Worm (Caenorhabditis elegans) whole organism, L4 larva: ENCODE measurements around the gene F42F12.4.

Experiments
- D1046.2 ChIP-seq: fragments of 200-800 bp; sonication (Bioruptor generic); IDR thresholded peaks from 2 replicates; pipeline ENCODE4 v1.3.6; 2022; ENCODE audit warnings: missing genetic modification characterization, missing compliant biosample characterization
- F26F4.8 ChIP-seq: fragments of 200-800 bp; sonication (Bioruptor generic); conservative IDR thresholded peaks from 2 replicates; pipeline ENCODE4 v1.3.6; 2022; ENCODE audit warnings: missing genetic modification characterization, missing compliant biosample characterization
- F37D6.2 ChIP-seq: sonication (generic microtip); optimal IDR thresholded peaks from 2 replicates; lab custom pipeline; 2016; ENCODE audit warnings: mild to moderate bottlenecking, missing genetic modification characterization, missing compliant biosample characterization
- R02D3.7 ChIP-seq: fragments of 150-350 bp; sonication (generic microtip); optimal IDR thresholded peaks from 3 replicates; lab custom pipeline; 2014; ENCODE audit warnings: missing biosample characterization, missing genetic modification characterization
- Y5F2A.4 ChIP-seq: fragments of 200-800 bp; sonication (Bioruptor generic); optimal IDR thresholded peaks from 2 replicates; lab custom pipeline; 2018; ENCODE audit warnings: mild to moderate bottlenecking, missing genetic modification characterization, missing compliant biosample characterization
- Y75B8A.6 ChIP-seq: fragments of 200-800 bp; sonication (Bioruptor generic); IDR thresholded peaks from 2 replicates; pipeline ENCODE4 v1.3.6; 2022; ENCODE audit warnings: missing genetic modification reagents, missing genetic modification characterization, missing compliant biosample characterization
- ZK337.2 ChIP-seq: fragments of 200-800 bp; sonication (Bioruptor generic); IDR thresholded peaks from 2 replicates; pipeline ENCODE4 v1.3.6; 2022; ENCODE audit warnings: missing genetic modification reagents, missing genetic modification characterization, missing compliant biosample characterization
- aha-1 ChIP-seq: fragments of 150-350 bp; peaks from one replicate; lab custom pipeline; 2014; ENCODE audit warnings: missing biosample characterization, missing genetic modification characterization
- ama-1 ChIP-seq: fragments of 150-350 bp; optimal IDR thresholded peaks from 2 replicates; lab custom pipeline; 2014; ENCODE audit warnings: inconsistent platforms, mixed read lengths
- arid-1 ChIP-seq: fragments of 200-800 bp; sonication (Bioruptor generic); conservative IDR thresholded peaks from 2 replicates; pipeline ENCODE4 v1.3.6; 2022; ENCODE audit warnings: missing genetic modification reagents, missing genetic modification characterization, missing compliant biosample characterization
- attf-4 ChIP-seq: sonication (generic microtip); optimal IDR thresholded peaks from 3 replicates; lab custom pipeline; 2017; ENCODE audit warnings: missing biosample characterization, missing genetic modification characterization
- ceh-28 ChIP-seq: fragments of 150-350 bp; optimal IDR thresholded peaks from 2 replicates; lab custom pipeline; 2014; ENCODE audit warnings: missing biosample characterization, missing genetic modification reagents, missing genetic modification characterization
- ceh-44 ChIP-seq: fragments of 200-800 bp; sonication (Bioruptor generic); IDR thresholded peaks from 2 replicates; pipeline ENCODE4 v1.3.6; 2022; ENCODE audit warnings: missing genetic modification reagents, missing genetic modification characterization, missing compliant biosample characterization
- daf-19 ChIP-seq: fragments of 200-800 bp; sonication (Bioruptor generic); conservative IDR thresholded peaks from 2 replicates; pipeline ENCODE4 v1.3.6; 2022; ENCODE audit warnings: missing genetic modification characterization, missing compliant biosample characterization
- dmd-9 ChIP-seq: fragments of 200-800 bp; sonication (Bioruptor generic); IDR thresholded peaks from 2 replicates; pipeline ENCODE4 v1.3.6; 2022; ENCODE audit warnings: missing genetic modification reagents, missing genetic modification characterization, missing compliant biosample characterization
- dpl-1 ChIP-seq: fragments of 150-350 bp; optimal IDR thresholded peaks from 2 replicates; lab custom pipeline; 2014; ENCODE audit warnings: missing biosample characterization, missing genetic modification reagents, missing genetic modification characterization
- duxl-1 ChIP-seq: sonication (generic microtip); optimal IDR thresholded peaks from 2 replicates; lab custom pipeline; 2016; ENCODE audit warnings: mild to moderate bottlenecking, missing genetic modification characterization, moderate library complexity, missing compliant biosample characterization; ENCODE audit not compliant: poor library complexity
- fos-1 ChIP-seq: fragments of 150-350 bp; optimal IDR thresholded peaks from 2 replicates; lab custom pipeline; 2014; ENCODE audit warnings: missing biosample characterization, missing genetic modification characterization
- gei-8 ChIP-seq: fragments of 200-800 bp; sonication (Bioruptor generic); optimal IDR thresholded peaks from 2 replicates; lab custom pipeline; 2018; ENCODE audit warnings: mild to moderate bottlenecking, missing genetic modification characterization, missing compliant biosample characterization
- hif-1 ChIP-seq, 2 experiments: sonication (generic microtip); optimal IDR thresholded peaks; 2 replicates each; lab custom pipeline; 2016 to 2017; ENCODE audit warnings: missing compliant biosample characterization in 2 of 2, missing genetic modification characterization in 2 of 2, missing genetic modification reagents in 2 of 2, missing genotype in 2 of 2, mild to moderate bottlenecking in 1 of 2
- hmg-1.1 ChIP-seq: fragments of 200-800 bp; sonication (Bioruptor generic); IDR thresholded peaks from 2 replicates; pipeline ENCODE4 v1.3.6; 2022; ENCODE audit warnings: missing genetic modification reagents, missing genetic modification characterization, missing compliant biosample characterization
- jun-1 ChIP-seq: fragments of 150-350 bp; optimal IDR thresholded peaks from 2 replicates; lab custom pipeline; 2014; ENCODE audit warnings: missing biosample characterization, missing genetic modification reagents, missing genetic modification characterization
- lin-29 ChIP-seq: fragments of 200-800 bp; sonication (Bioruptor generic); IDR thresholded peaks from 2 replicates; pipeline ENCODE4 v1.3.6; 2022; ENCODE audit warnings: missing genetic modification reagents, missing genetic modification characterization, missing compliant biosample characterization
- lin-38 ChIP-seq: fragments of 200-800 bp; sonication (Bioruptor generic); IDR thresholded peaks from 2 replicates; pipeline ENCODE4 v1.3.6; 2022; ENCODE audit warnings: missing genetic modification reagents, missing genetic modification characterization, missing compliant biosample characterization
- lin-39 ChIP-seq: fragments of 150-350 bp; optimal IDR thresholded peaks from 2 replicates; lab custom pipeline; 2014; ENCODE audit warnings: missing biosample characterization, missing genetic modification reagents, missing genetic modification characterization
- lir-3 ChIP-seq: sonication (generic microtip); optimal IDR thresholded peaks from 2 replicates; lab custom pipeline; 2016; ENCODE audit warnings: mild to moderate bottlenecking, missing genetic modification characterization, missing compliant biosample characterization
- madf-5 ChIP-seq, 2 experiments: fragments of 200-800 bp; sonication (Bioruptor generic); IDR thresholded peaks; 2 replicates each; pipeline ENCODE4 v1.3.6; 2022; ENCODE audit warnings: missing compliant biosample characterization in 2 of 2, missing genetic modification characterization in 2 of 2
- mdl-1 ChIP-seq, 2 experiments: fragments of 150-350 bp in 1 of 2; sonication (generic microtip) in 1 of 2; optimal IDR thresholded peaks; 2 replicates each; lab custom pipeline; 2014 to 2017; ENCODE audit warnings: missing biosample characterization in 2 of 2, missing genetic modification characterization in 2 of 2
- mdt-29 ChIP-seq: fragments of 200-800 bp; sonication (Bioruptor generic); IDR thresholded peaks from 2 replicates; pipeline ENCODE4 v1.3.6; 2022; ENCODE audit warnings: missing genetic modification reagents, missing genetic modification characterization, missing compliant biosample characterization
- mep-1 ChIP-seq: fragments of 150-350 bp; sonication (generic microtip); optimal IDR thresholded peaks from 3 replicates; lab custom pipeline; 2014; ENCODE audit warnings: missing biosample characterization, missing genetic modification characterization
- nhr-10 ChIP-seq: fragments of 150-350 bp; optimal IDR thresholded peaks from 2 replicates; lab custom pipeline; 2014; ENCODE audit warnings: missing biosample characterization, missing genetic modification characterization
- nhr-102 ChIP-seq: sonication (generic microtip); optimal IDR thresholded peaks from 2 replicates; lab custom pipeline; 2016; ENCODE audit warnings: mild to moderate bottlenecking, missing genetic modification characterization, moderate library complexity, missing compliant biosample characterization
- nhr-28 ChIP-seq: fragments of 150-350 bp; optimal IDR thresholded peaks from 2 replicates; lab custom pipeline; 2014; ENCODE audit warnings: missing biosample characterization, missing genetic modification characterization
- nhr-41 ChIP-seq: fragments of 200-800 bp; sonication (Bioruptor generic); IDR thresholded peaks from 2 replicates; pipeline ENCODE4 v1.3.6; 2022; ENCODE audit warnings: missing genetic modification reagents, missing genetic modification characterization, missing compliant biosample characterization
- nhr-42 ChIP-seq: fragments of 200-800 bp; sonication (Bioruptor generic); IDR thresholded peaks from 2 replicates; pipeline ENCODE4 v1.3.6; 2022; ENCODE audit warnings: missing genetic modification characterization, missing compliant biosample characterization
- nhr-48 ChIP-seq: sonication (generic microtip); optimal IDR thresholded peaks from 2 replicates; lab custom pipeline; 2016; ENCODE audit warnings: mild to moderate bottlenecking, missing genetic modification characterization, missing compliant biosample characterization
- nhr-6 ChIP-seq: fragments of 150-350 bp; optimal IDR thresholded peaks from 2 replicates; lab custom pipeline; 2014; ENCODE audit warnings: missing biosample characterization, missing genetic modification characterization
- pha-4 ChIP-seq, 2 experiments: fragments of 150-350 bp in 1 of 2; fragments of 200-800 bp in 1 of 2; sonication (Bioruptor generic) in 1 of 2; IDR thresholded peaks in 1 of 2; optimal IDR thresholded peaks in 1 of 2; 2 replicates each; pipeline versions ENCODE4 v1.3.6 to Lab custom; 2014 to 2022; ENCODE audit warnings: missing genetic modification characterization in 2 of 2, missing genetic modification reagents in 2 of 2, missing biosample characterization in 1 of 2, missing compliant biosample characterization in 1 of 2
- pqm-1 ChIP-seq: sonication (generic microtip); optimal IDR thresholded peaks from 2 replicates; lab custom pipeline; 2017; ENCODE audit warnings: missing biosample characterization, missing genetic modification characterization
- sdz-12 ChIP-seq: fragments of 200-800 bp; sonication (Bioruptor generic); optimal IDR thresholded peaks from 2 replicates; lab custom pipeline; 2018; ENCODE audit warnings: mild to moderate bottlenecking, missing genetic modification characterization, missing compliant biosample characterization
- skn-1 ChIP-seq: fragments of 150-350 bp; optimal IDR thresholded peaks from 2 replicates; lab custom pipeline; 2014; ENCODE audit warnings: missing biosample characterization, missing genetic modification characterization
- snpc-1.2 ChIP-seq: fragments of 200-800 bp; sonication (Bioruptor generic); IDR thresholded peaks from 2 replicates; pipeline ENCODE4 v1.3.6; 2022; ENCODE audit warnings: missing genetic modification reagents, missing genetic modification characterization, missing compliant biosample characterization
- snpc-4 ChIP-seq: fragments of 150-350 bp; optimal IDR thresholded peaks from 2 replicates; lab custom pipeline; 2014; ENCODE audit warnings: missing biosample characterization, missing genetic modification characterization
- spr-3 ChIP-seq: fragments of 200-800 bp; sonication (Bioruptor generic); optimal IDR thresholded peaks from 2 replicates; lab custom pipeline; 2018; ENCODE audit warnings: mild to moderate bottlenecking, missing genetic modification characterization, missing compliant biosample characterization
- unc-130 ChIP-seq: sonication (generic microtip); optimal IDR thresholded peaks from 2 replicates; lab custom pipeline; 2016; ENCODE audit warnings: missing genetic modification reagents, missing genetic modification characterization, missing compliant biosample characterization
- unc-62 ChIP-seq, 3 experiments: fragments of 150-350 bp in 1 of 3; sonication (generic microtip); optimal IDR thresholded peaks in 2 of 3; peaks in 1 of 3; 1 replicate in 1 of 3; 2 replicates in 2 of 3; lab custom pipeline; 2014 to 2017; ENCODE audit warnings: missing biosample characterization in 3 of 3, missing genetic modification characterization in 3 of 3, missing genetic modification reagents in 3 of 3, missing genotype in 1 of 3
- zfp-3 ChIP-seq: fragments of 200-800 bp; sonication (Bioruptor generic); conservative IDR thresholded peaks from 2 replicates; pipeline ENCODE4 v1.3.6; 2022; ENCODE audit warnings: missing genetic modification reagents, missing genetic modification characterization, missing compliant biosample characterization
- zip-2 ChIP-seq: fragments of 150-350 bp; optimal IDR thresholded peaks from 2 replicates; lab custom pipeline; 2014; ENCODE audit warnings: missing biosample characterization, missing genetic modification characterization
- ztf-11 ChIP-seq: fragments of 150-350 bp; optimal IDR thresholded peaks from 2 replicates; lab custom pipeline; 2014; ENCODE audit warnings: missing biosample characterization, missing genetic modification characterization

The F42F12.4 gene

ce11 chrX:12348329-12348728 lies 4.4 kb downstream of the F42F12.4 start, which contains the start of gene F42F12.14:
TSS of gene F42F12.14 (plus strand) at chrX:12348629.
- TF ChIP-seq arid-1 (GFP tag; lab: Robert Waterston, UW) (no peak), D1046.2 (no peak), skn-1 (tag; lab: Kevin White, UChicago) (no peak), nhr-10 (tag; lab: Kevin White, UChicago) (no peak), hif-1 (tag; optimal IDR thresholded peaks at IDR 0.05; lab: Kevin White, UChicago) (no peak), unc-62 (GFP tag; optimal IDR thresholded peaks at IDR 0.05 in 1 of 2; lab: Kevin White, UChicago) (peak in 1 of 2 experiments; percentile 74), unc-62 (tag; optimal IDR thresholded peaks at IDR 0.05; lab: Kevin White, UChicago) (no peak), hmg-1.1 (no peak), mep-1 (no peak)
- TF ChIP-seq, all 104 proteins: peak for 1

- no peak for TF ChIP-seq ceh-28 (tag; lab: Kevin White, UChicago)
- TF ChIP-seq F37D6.2 (tag; lab: Kevin White, UChicago), result no peak
- TF ChIP-seq skn-1 (tag; lab: Kevin White, UChicago), result no peak
- peak; percentile 32 for TF ChIP-seq nhr-6 (tag; lab: Kevin White, UChicago)
- peak; percentile 56 for TF ChIP-seq nhr-28 (tag; lab: Kevin White, UChicago)
- no peak for TF ChIP-seq R02D3.7
- TF ChIP-seq nhr-102 (tag; lab: Kevin White, UChicago), result no peak
- TF ChIP-seq mdl-1 (tag; optimal IDR thresholded peaks at IDR 0.05; lab: Kevin White, UChicago), result no peak
- TF ChIP-seq lin-39 (tag; lab: Kevin White, UChicago), result no peak
- TF ChIP-seq Y5F2A.4 (GFP tag; lab: Kevin White, UChicago), result no peak
- peak; percentile 31 for TF ChIP-seq unc-130 (GFP tag; lab: Kevin White, UChicago)
- TF ChIP-seq jun-1 (tag; lab: Kevin White, UChicago), result no peak
- TF ChIP-seq aha-1 (tag; lab: Kevin White, UChicago), result peak; percentile 92
- TF ChIP-seq daf-19 (GFP tag; lab: Robert Waterston, UW), result no peak
- TF ChIP-seq lin-38 (GFP tag; lab: Robert Waterston, UW), result no peak
- peak; percentile 67; the same call in 1 of the 2 replicates for TF ChIP-seq F26F4.8 (GFP tag; lab: Robert Waterston, UW)
- TF ChIP-seq zfp-3, result 0 out of 2 replicates have a peak, but pooled peaks have one; percentile 53
- no peak for TF ChIP-seq fos-1
- TF ChIP-seq ceh-44, result peak; percentile 81
- no peak for TF ChIP-seq nhr-41
- no peak for TF ChIP-seq ztf-11
- no peak for TF ChIP-seq lir-3 (tag; lab: Kevin White, UChicago)
- no peak for TF ChIP-seq dmd-9 (GFP tag; lab: Robert Waterston, UW)
- TF ChIP-seq snpc-4 (tag; lab: Kevin White, UChicago), result no peak
- no peak for TF ChIP-seq nhr-48 (tag; lab: Kevin White, UChicago)
- no peak for TF ChIP-seq attf-4 (tag; lab: Kevin White, UChicago)
- no peak for TF ChIP-seq unc-62 (GFP tag; optimal IDR thresholded peaks at IDR 0.05 in 1 of 2; lab: Kevin White, UChicago)
- no peak for TF ChIP-seq unc-62 (tag; optimal IDR thresholded peaks at IDR 0.05; lab: Kevin White, UChicago)
- TF ChIP-seq snpc-1.2, result peak; percentile 89
- TF ChIP-seq Y75B8A.6, result 0 out of 2 replicates have a peak, but pooled peaks have one; percentile 50
- no peak for TF ChIP-seq ama-1 (lab: Kevin White, UChicago)
- no peak for TF ChIP-seq madf-5 (GFP tag; IDR thresholded peaks at IDR 0.05; lab: Robert Waterston, UW)
- TF ChIP-seq pha-4 (GFP tag; IDR thresholded peaks at IDR 0.05; lab: Robert Waterston, UW), result peak; percentile 69; the same call in 1 of the 2 replicates
- TF ChIP-seq pha-4 (tag; optimal IDR thresholded peaks at IDR 0.05; lab: Kevin White, UChicago), result no peak
- no peak for TF ChIP-seq nhr-42 (GFP tag; lab: Robert Waterston, UW)
- TF ChIP-seq lin-29 (GFP tag; lab: Robert Waterston, UW), result no peak
- no peak for TF ChIP-seq gei-8 (GFP tag; lab: Kevin White, UChicago)
- TF ChIP-seq mdt-29 (GFP tag; lab: Robert Waterston, UW), result no peak
- peak; percentile 35 for TF ChIP-seq spr-3 (GFP tag; lab: Kevin White, UChicago)
- TF ChIP-seq zip-2, result no peak
- TF ChIP-seq duxl-1 (tag; lab: Kevin White, UChicago), result peak; percentile 53
- TF ChIP-seq sdz-12 (GFP tag; lab: Kevin White, UChicago), result no peak
- no peak for TF ChIP-seq dpl-1 (GFP tag; lab: Kevin White, UChicago)
- TF ChIP-seq ZK337.2, result 0 out of 2 replicates have a peak, but pooled peaks have one; percentile 51
- TF ChIP-seq pqm-1 (tag; lab: Kevin White, UChicago), result no peak
- TF ChIP-seq hif-1 (tag; optimal IDR thresholded peaks at IDR 0.05; lab: Kevin White, UChicago), result no peak
Observed at ce11 chrX:12347822-12348221, 4.9 kb downstream of the F42F12.4 start.
